Worm (Caenorhabditis elegans): ENCODE data around the gene clec-47.

The clec-47 gene

DNA sequence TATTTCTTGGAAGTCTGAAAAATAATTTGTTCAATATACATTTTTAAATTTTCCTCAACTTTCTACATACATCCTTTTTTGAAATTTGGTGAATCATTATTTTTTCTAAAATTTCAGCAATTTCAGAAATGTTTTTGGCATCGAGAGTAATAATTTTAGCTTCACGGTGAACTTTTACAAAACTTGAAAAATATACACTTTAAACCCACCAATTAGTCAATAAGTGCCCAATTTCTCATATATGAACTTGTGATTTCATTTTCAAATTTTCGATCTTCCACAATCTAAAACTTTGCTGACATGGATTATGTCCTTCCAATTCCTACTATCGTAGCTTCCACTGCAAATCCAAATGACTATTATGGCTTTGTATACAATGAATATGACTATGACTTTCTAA, 48.1 kb downstream of the clec-47 start, which contains the start of gene srw-24:
Gene srw-24 (plus strand): TSS at position 301 of the 400 bp plus-strand sequence.
- TF ChIP-seq ceh-13 (GFP tag; optimal IDR thresholded peaks at IDR 0.05) = no peak
- no peak for TF ChIP-seq pes-1 (GFP tag; IDR thresholded peaks at IDR 0.05)
- TF ChIP-seq tbx-37 (GFP tag; conservative IDR thresholded peaks at IDR 0.05) = no peak
- TF ChIP-seq F13C5.2 (tag; optimal IDR thresholded peaks at IDR 0.05) = no peak
- no peak for TF ChIP-seq ets-7 (tag; optimal IDR thresholded peaks at IDR 0.05)

ce11 chrV:15225650-15226049, 50.1 kb downstream of the clec-47 start, which contains the start of gene srw-14:
Gene srw-14 (plus strand): TSS chrV:15225950.
- TF ChIP-seq ceh-36 (tag; optimal IDR thresholded peaks at IDR 0.05) = no peak
- no peak for TF ChIP-seq hmbx-1 (tag; optimal IDR thresholded peaks at IDR 0.05)

All from whole organism, early embryonic.